4 worm cellular contexts compared by ENCODE assay signal in genomic region chrV:6541875-6542274, ce11.
TF ChIP-seq lines count a peak whose summit lies in the region.

No protein-coding gene starts in this region.

TF ChIP-seq in whole organism, L2 larva, 48 proteins besides CTCF, POLR2A, EP300 and RAD21:
- TF ChIP-seq nhr-237 (tag; optimal IDR thresholded peaks at IDR 0.05; lab: Kevin White, UChicago) (no peak), sma-9 (GFP tag; optimal IDR thresholded peaks at IDR 0.05; lab: Kevin White, UChicago) (peak; percentile 3), sma-9 (tag; optimal IDR thresholded peaks at IDR 0.05; lab: Kevin White, UChicago) (no peak), alr-1 (tag; optimal IDR thresholded peaks at IDR 0.05; lab: Kevin White, UChicago) (no peak), nhr-129 (tag; optimal IDR thresholded peaks at IDR 0.05; lab: Kevin White, UChicago) (peak; percentile 10), fos-1 (tag; optimal IDR thresholded peaks at IDR 0.05; lab: Kevin White, UChicago) (peak; percentile 25), F13H6.1 (tag; optimal IDR thresholded peaks at IDR 0.05; lab: Kevin White, UChicago) (no peak), Y55F3AM.14 (GFP tag; optimal IDR thresholded peaks at IDR 0.05; lab: Kevin White, UChicago) (peak; percentile 25), crh-2 (tag; optimal IDR thresholded peaks at IDR 0.05; lab: Kevin White, UChicago) (no peak), mdl-1 (tag; optimal IDR thresholded peaks at IDR 0.05; lab: Kevin White, UChicago) (no peak), mab-5 (tag; optimal IDR thresholded peaks at IDR 0.05; lab: Kevin White, UChicago) (no peak), elt-3 (tag; optimal IDR thresholded peaks at IDR 0.05; lab: Kevin White, UChicago) (no peak), unc-39 (tag; optimal IDR thresholded peaks at IDR 0.05; lab: Kevin White, UChicago) (no peak), mbf-1 (tag; optimal IDR thresholded peaks at IDR 0.05; lab: Kevin White, UChicago) (no peak), zag-1 (tag; optimal IDR thresholded peaks at IDR 0.05; lab: Kevin White, UChicago) (no peak), aly-2 (tag; optimal IDR thresholded peaks at IDR 0.05; lab: Kevin White, UChicago) (no peak), nhr-21 (tag; optimal IDR thresholded peaks at IDR 0.05; lab: Kevin White, UChicago) (peak; percentile 55), nhr-25 (tag; optimal IDR thresholded peaks at IDR 0.05; lab: Kevin White, UChicago) (peak; percentile 21)

TF ChIP-seq in whole organism, L4 larva, 104 proteins besides CTCF, POLR2A, EP300 and RAD21:
- peak in 1 of 2 experiments; percentile 10 for TF ChIP-seq lsy-2 (tag; optimal IDR thresholded peaks at IDR 0.05; lab: Kevin White, UChicago)
- TF ChIP-seq hlh-11 (tag; optimal IDR thresholded peaks at IDR 0.05; lab: Kevin White, UChicago), result peak; percentile 46
- TF ChIP-seq nhr-25 (tag; optimal IDR thresholded peaks at IDR 0.05; lab: Kevin White, UChicago; ENCODE audit: borderline replicate concordance, insufficient read depth), result peak; percentile 14
- no peak for TF ChIP-seq daf-19 (GFP tag; conservative IDR thresholded peaks at IDR 0.05; lab: Robert Waterston, UW)
- TF ChIP-seq egl-43 (GFP tag; IDR thresholded peaks at IDR 0.05; lab: Robert Waterston, UW), result 0 out of 2 replicates have a peak, but pooled peaks have one; percentile 27
- no peak for TF ChIP-seq dmd-8 (GFP tag; IDR thresholded peaks at IDR 0.05; lab: Robert Waterston, UW)
- no peak for TF ChIP-seq snpc-1.2 (GFP tag; IDR thresholded peaks at IDR 0.05; lab: Robert Waterston, UW)
- TF ChIP-seq F49E8.2 (tag; optimal IDR thresholded peaks at IDR 0.05; lab: Kevin White, UChicago; ENCODE audit: borderline replicate concordance), result no peak
- TF ChIP-seq daf-12 (tag; optimal IDR thresholded peaks at IDR 0.05; lab: Kevin White, UChicago), result no peak
- TF ChIP-seq unc-130 (GFP tag; optimal IDR thresholded peaks at IDR 0.05; lab: Kevin White, UChicago), result no peak
- TF ChIP-seq unc-62 (GFP tag; optimal IDR thresholded peaks at IDR 0.05 in 1 of 2; lab: Kevin White, UChicago), result peak in 1 of 2 experiments; percentile 97
- TF ChIP-seq unc-62 (tag; optimal IDR thresholded peaks at IDR 0.05; lab: Kevin White, UChicago), result no peak
- TF ChIP-seq unc-39 (tag; optimal IDR thresholded peaks at IDR 0.05; lab: Kevin White, UChicago), result no peak
- no peak for TF ChIP-seq nhr-102 (tag; optimal IDR thresholded peaks at IDR 0.05; lab: Kevin White, UChicago)
- no peak for TF ChIP-seq skn-1 (tag; optimal IDR thresholded peaks at IDR 0.05; lab: Kevin White, UChicago)
- no peak for TF ChIP-seq nhr-76 (tag; optimal IDR thresholded peaks at IDR 0.05; lab: Kevin White, UChicago)
- TF ChIP-seq hlh-30 (tag; optimal IDR thresholded peaks at IDR 0.05; lab: Kevin White, UChicago; ENCODE audit: insufficient read depth), result peak; percentile 45
- TF ChIP-seq set-16 (GFP tag; IDR thresholded peaks at IDR 0.05; lab: Robert Waterston, UW), result peak; percentile 90
- no peak for TF ChIP-seq ama-1 (optimal IDR thresholded peaks at IDR 0.05; lab: Kevin White, UChicago)
- TF ChIP-seq mxl-3 (GFP tag; optimal IDR thresholded peaks at IDR 0.05; lab: Kevin White, UChicago), result peak; percentile 66
- TF ChIP-seq F10B5.3 (tag; optimal IDR thresholded peaks at IDR 0.05; lab: Kevin White, UChicago), result no peak
- TF ChIP-seq tag-97 (GFP tag; IDR thresholded peaks at IDR 0.05; lab: Robert Waterston, UW), result no peak
- peak; percentile 72 for TF ChIP-seq aha-1 (tag; lab: Kevin White, UChicago)
- TF ChIP-seq gei-8 (GFP tag; optimal IDR thresholded peaks at IDR 0.05; lab: Kevin White, UChicago), result no peak
- TF ChIP-seq zfp-2 (tag; optimal IDR thresholded peaks at IDR 0.05; lab: Kevin White, UChicago), result no peak
- TF ChIP-seq ztf-7 (tag; optimal IDR thresholded peaks at IDR 0.05; lab: Kevin White, UChicago), result no peak

TF ChIP-seq in whole organism, late embryonic, 69 proteins besides CTCF, POLR2A, EP300 and RAD21:
- TF ChIP-seq pros-1 (tag; optimal IDR thresholded peaks at IDR 0.05; lab: Kevin White, UChicago) (peak; percentile 58), ref-2 (tag; optimal IDR thresholded peaks at IDR 0.05; lab: Kevin White, UChicago) (peak; percentile 55), T23F11.4 (GFP tag; optimal IDR thresholded peaks at IDR 0.05; lab: Kevin White, UChicago) (peak; percentile 37), hlh-30 (tag; optimal IDR thresholded peaks at IDR 0.05; lab: Kevin White, UChicago; ENCODE audit: insufficient read depth) (no peak), sdc-2 (tag; optimal IDR thresholded peaks at IDR 0.05; lab: Kevin White, UChicago) (no peak), hlh-6 (tag; optimal IDR thresholded peaks at IDR 0.05; lab: Kevin White, UChicago) (no peak), gmeb-2 (tag; optimal IDR thresholded peaks at IDR 0.05; lab: Kevin White, UChicago) (no peak), tbx-2 (tag; optimal IDR thresholded peaks at IDR 0.05; lab: Kevin White, UChicago) (peak; percentile 32)

TF ChIP-seq in whole organism, mixed stage, embryonic, 35 proteins besides CTCF, POLR2A, EP300 and RAD21:
- no peak for TF ChIP-seq lin-13 (tag; optimal IDR thresholded peaks at IDR 0.05; lab: Kevin White, UChicago)
- no peak for TF ChIP-seq mep-1 (tag; optimal IDR thresholded peaks at IDR 0.05; lab: Kevin White, UChicago)
- TF ChIP-seq nhr-28 (tag; optimal IDR thresholded peaks at IDR 0.05; lab: Kevin White, UChicago), result no peak
- no peak for TF ChIP-seq blmp-1 (tag; optimal IDR thresholded peaks at IDR 0.05; lab: Kevin White, UChicago)
- TF ChIP-seq unc-120 (tag; optimal IDR thresholded peaks at IDR 0.05; lab: Kevin White, UChicago; ENCODE audit: poor library complexity, severe bottlenecking), result peak; percentile 2
- TF ChIP-seq unc-39 (tag; optimal IDR thresholded peaks at IDR 0.05; lab: Kevin White, UChicago), result no peak
- TF ChIP-seq hlh-1 (tag; optimal IDR thresholded peaks at IDR 0.05; lab: Kevin White, UChicago), result no peak
- no peak for TF ChIP-seq nhr-12 (tag; optimal IDR thresholded peaks at IDR 0.05; lab: Kevin White, UChicago)
- peak; percentile 48 for TF ChIP-seq cnd-1 (tag; optimal IDR thresholded peaks at IDR 0.05; lab: Kevin White, UChicago)
- no peak for TF ChIP-seq drap-1 (GFP tag; optimal IDR thresholded peaks at IDR 0.05; lab: Kevin White, UChicago)
- TF ChIP-seq elt-1 (tag; optimal IDR thresholded peaks at IDR 0.05; lab: Kevin White, UChicago; ENCODE audit: borderline replicate concordance, insufficient read depth), result no peak
- TF ChIP-seq ham-2 (GFP tag; optimal IDR thresholded peaks at IDR 0.05; lab: Kevin White, UChicago), result peak; percentile 84
